Worm (Caenorhabditis elegans) whole organism, early embryonic: ENCODE results near the gene str-169.

Experiments used
- ama-1 ChIP-seq: fragments of 150-350 bp; optimal IDR thresholded peaks from 2 replicates; lab custom pipeline; 2014
- flt-1 ChIP-seq: fragments of 200-800 bp; sonication (Bioruptor generic); IDR thresholded peaks from 2 replicates; pipeline ENCODE4 v1.3.6; 2022; ENCODE audit warnings: missing genetic modification characterization, missing compliant biosample characterization
- hmbx-1 ChIP-seq: sonication (generic microtip); optimal IDR thresholded peaks from 2 replicates; lab custom pipeline; 2016; ENCODE audit warnings: mild to moderate bottlenecking, missing genetic modification characterization, missing compliant biosample characterization
- pes-1 ChIP-seq: fragments of 200-800 bp; sonication (Bioruptor generic); IDR thresholded peaks from 2 replicates; pipeline ENCODE4 v1.3.6; 2022; ENCODE audit warnings: missing genetic modification reagents, missing genetic modification characterization, missing compliant biosample characterization
- scrt-1 ChIP-seq: fragments of 200-800 bp; sonication (Bioruptor generic); IDR thresholded peaks from 2 replicates; pipeline ENCODE4 v1.3.6; 2022; ENCODE audit warnings: missing genetic modification characterization, missing compliant biosample characterization
- tbx-37 ChIP-seq: fragments of 200-800 bp; sonication (Bioruptor generic); conservative IDR thresholded peaks from 2 replicates; pipeline ENCODE4 v1.3.6; 2022; ENCODE audit warnings: missing genetic modification reagents, missing genetic modification characterization, missing compliant biosample characterization

- TF ChIP-seq flt-1 (GFP tag; lab: Robert Waterston, UW) (no peak), pes-1 (no peak), hmbx-1 (tag; lab: Kevin White, UChicago) (no peak), scrt-1 (GFP tag; lab: Robert Waterston, UW) (no peak), ama-1 (lab: Kevin White, UChicago) (no peak), tbx-37 (GFP tag; lab: Robert Waterston, UW) (no peak)
These were observed 8.2 kb upstream of the str-169 start, which contains the start of gene fbxa-86 for ce11 chrIV:4937647-4938046.
